Worm (Caenorhabditis elegans) whole organism, L2 larva: ENCODE data around the gene nhr-5.

Experiments used
- Y55F3AM.14 ChIP-seq: fragments of 200-800 bp; sonication (Bioruptor generic); optimal IDR thresholded peaks from 2 replicates; lab custom pipeline; 2018; ENCODE audit warnings: mild to moderate bottlenecking, missing genetic modification characterization, missing compliant biosample characterization
- mab-5 ChIP-seq: fragments of 150-350 bp; optimal IDR thresholded peaks from 2 replicates; lab custom pipeline; 2014; ENCODE audit warnings: missing biosample characterization, missing genetic modification characterization
- mdl-1 ChIP-seq, 2 experiments: fragments of 150-350 bp in 1 of 2; sonication (generic microtip) in 1 of 2; optimal IDR thresholded peaks; 2 replicates each; lab custom pipeline; 2017; ENCODE audit warnings: missing biosample characterization in 2 of 2, missing genetic modification characterization in 2 of 2
- nhr-12 ChIP-seq: fragments of 150-350 bp; optimal IDR thresholded peaks from 2 replicates; lab custom pipeline; 2014; ENCODE audit warnings: missing biosample characterization, missing genetic modification characterization
- nhr-237 ChIP-seq: fragments of 150-350 bp; optimal IDR thresholded peaks from 2 replicates; lab custom pipeline; 2014; ENCODE audit warnings: missing biosample characterization, missing genetic modification characterization
- nhr-25 ChIP-seq: fragments of 150-350 bp; sonication (generic microtip); optimal IDR thresholded peaks from 3 replicates; lab custom pipeline; 2014; ENCODE audit warnings: missing biosample characterization, missing genetic modification characterization
- nhr-77 ChIP-seq: fragments of 150-350 bp; optimal IDR thresholded peaks from 2 replicates; lab custom pipeline; 2014; ENCODE audit warnings: missing biosample characterization, missing genetic modification characterization
- zag-1 ChIP-seq: fragments of 150-350 bp; optimal IDR thresholded peaks from 2 replicates; lab custom pipeline; 2014; ENCODE audit warnings: missing biosample characterization, missing genetic modification characterization

- TF ChIP-seq Y55F3AM.14 (GFP tag; lab: Kevin White, UChicago) = no peak
- no peak for TF ChIP-seq nhr-237 (tag; lab: Kevin White, UChicago)
- TF ChIP-seq mdl-1 (tag; optimal IDR thresholded peaks at IDR 0.05; lab: Kevin White, UChicago) = no peak
- TF ChIP-seq nhr-77 (tag; lab: Kevin White, UChicago) = no peak
- no peak for TF ChIP-seq nhr-12 (tag; lab: Kevin White, UChicago)
- TF ChIP-seq mab-5 (tag; lab: Kevin White, UChicago) = no peak
- TF ChIP-seq nhr-25 (tag; lab: Kevin White, UChicago) = no peak
- no peak for TF ChIP-seq zag-1 (tag; lab: Kevin White, UChicago)
Observed at ce11 chrIV:15390927-15391326, 9.2 kb upstream of the nhr-5 start, which contains the start of gene Y73F8A.1159.
